Worm (Caenorhabditis elegans) whole organism, mixed stage, embryonic: ENCODE measurements around the gene C18D11.10.

Experiments
- blmp-1 ChIP-seq: fragments of 150-350 bp; optimal IDR thresholded peaks from 2 replicates; lab custom pipeline; 2014; ENCODE audit warnings: missing biosample characterization, missing genetic modification characterization
- elt-3 ChIP-seq: fragments of 150-350 bp; optimal IDR thresholded peaks from 2 replicates; lab custom pipeline; 2014; ENCODE audit warnings: missing biosample characterization, missing genetic modification characterization
- hlh-1 ChIP-seq: fragments of 150-350 bp; optimal IDR thresholded peaks from 2 replicates; lab custom pipeline; 2014; ENCODE audit warnings: missing biosample characterization, missing genetic modification reagents, missing genetic modification characterization
- lin-13 ChIP-seq: fragments of 150-350 bp; optimal IDR thresholded peaks from 2 replicates; lab custom pipeline; 2014; ENCODE audit warnings: missing biosample characterization, missing genetic modification characterization
- mab-5 ChIP-seq: fragments of 150-350 bp; optimal IDR thresholded peaks from 2 replicates; lab custom pipeline; 2014; ENCODE audit warnings: missing biosample characterization, missing genetic modification characterization
- mep-1 ChIP-seq: fragments of 150-350 bp; optimal IDR thresholded peaks from 2 replicates; lab custom pipeline; 2017; ENCODE audit warnings: missing biosample characterization, missing genetic modification reagents, missing genetic modification characterization, inconsistent platforms
- nhr-237 ChIP-seq: fragments of 150-350 bp; optimal IDR thresholded peaks from 2 replicates; lab custom pipeline; 2014; ENCODE audit warnings: missing biosample characterization, missing genetic modification characterization
- nhr-76 ChIP-seq: sonication (generic microtip); optimal IDR thresholded peaks from 2 replicates; lab custom pipeline; 2017; ENCODE audit warnings: missing biosample characterization, missing genetic modification characterization
- pha-4 ChIP-seq: fragments of 150-350 bp; optimal IDR thresholded peaks from 2 replicates; lab custom pipeline; 2018; ENCODE audit warnings: missing biosample characterization, missing genetic modification reagents, missing genetic modification characterization
- snpc-4 ChIP-seq: fragments of 150-350 bp; optimal IDR thresholded peaks from 2 replicates; lab custom pipeline; 2014; ENCODE audit warnings: missing biosample characterization, missing genetic modification characterization
- unc-62 ChIP-seq: fragments of 150-350 bp; optimal IDR thresholded peaks from 2 replicates; lab custom pipeline; 2014; ENCODE audit warnings: missing biosample characterization, missing genetic modification reagents, missing genetic modification characterization
- ztf-11 ChIP-seq: fragments of 150-350 bp; optimal IDR thresholded peaks from 2 replicates; lab custom pipeline; 2014; ENCODE audit warnings: missing biosample characterization, missing genetic modification characterization

DNA sequence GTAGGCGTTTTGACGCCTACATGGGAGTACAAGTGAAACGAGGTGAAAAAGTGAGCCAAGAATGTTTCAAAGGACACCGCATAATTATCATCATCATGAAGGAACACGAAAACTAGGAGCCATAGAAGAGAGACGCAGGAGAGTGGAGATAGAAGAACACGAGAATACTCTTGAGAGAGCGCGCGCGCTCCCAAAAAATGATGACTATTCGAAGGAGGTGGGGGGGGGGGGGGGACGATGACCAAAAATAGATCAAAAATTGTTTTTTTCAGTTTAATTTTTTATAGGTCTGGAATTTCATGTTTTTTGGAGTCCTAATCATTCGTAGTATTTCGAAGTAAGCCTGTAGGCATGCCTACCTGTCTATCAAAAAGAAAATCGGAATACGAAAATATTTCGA is 29.2 kb downstream of the C18D11.10 start:
- no peak for TF ChIP-seq unc-62 (GFP tag; lab: Kevin White, UChicago)
- TF ChIP-seq snpc-4 (tag; lab: Kevin White, UChicago) = no peak
- TF ChIP-seq nhr-237 (tag; lab: Kevin White, UChicago) = no peak
- no peak for TF ChIP-seq elt-3
- no peak for TF ChIP-seq mab-5 (tag; lab: Kevin White, UChicago)
- no peak for TF ChIP-seq ztf-11
- no peak for TF ChIP-seq nhr-76
- TF ChIP-seq mep-1 (tag; lab: Kevin White, UChicago) = no peak
- TF ChIP-seq hlh-1 (tag; lab: Kevin White, UChicago) = no peak
- TF ChIP-seq blmp-1 = no peak
- no peak for TF ChIP-seq lin-13 (tag; lab: Kevin White, UChicago)
- no peak for TF ChIP-seq pha-4 (tag; lab: Kevin White, UChicago)
